Worm (Caenorhabditis elegans): ENCODE measurements around the gene clec-263.

DNA sequence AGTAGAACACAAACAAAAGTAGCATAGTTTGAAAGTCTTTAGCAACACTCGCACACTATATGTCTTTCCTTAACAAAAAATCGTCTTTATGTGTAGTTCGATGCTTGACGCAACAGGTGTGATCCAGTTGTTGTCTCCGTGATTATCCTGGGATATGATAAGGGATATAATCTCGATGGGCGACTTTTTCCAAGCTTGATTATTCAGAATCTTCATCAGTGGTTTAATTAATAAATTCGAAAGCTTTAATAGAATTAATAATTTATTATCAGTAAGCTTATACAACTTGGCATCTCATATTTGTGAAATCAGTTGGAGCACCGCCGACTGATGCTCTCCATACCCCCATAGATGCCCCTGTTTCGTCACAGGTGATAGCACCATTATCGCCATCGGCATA is 44.2 kb downstream of the clec-263 start, which contains the start of gene F46B3.7:
- TF ChIP-seq F49E8.2 (tag; optimal IDR thresholded peaks at IDR 0.05; ENCODE audit: borderline replicate concordance) (no peak), unc-39 (tag; optimal IDR thresholded peaks at IDR 0.05) (no peak), attf-4 (tag; optimal IDR thresholded peaks at IDR 0.05) (no peak), egl-27 (tag; optimal IDR thresholded peaks at IDR 0.05) (no peak), nhr-10 (tag; optimal IDR thresholded peaks at IDR 0.05) (no peak), fkh-10 (GFP tag; optimal IDR thresholded peaks at IDR 0.05) (no peak), lin-15B (tag; optimal IDR thresholded peaks at IDR 0.05) (no peak), pha-4 (GFP tag; IDR thresholded peaks at IDR 0.05) (no peak), pha-4 (tag; optimal IDR thresholded peaks at IDR 0.05) (no peak)

Measured in whole organism, L4 larva.